Fruit fly (Drosophila melanogaster) whole organism, embryonic: Measurements from ENCODE around the gene CG14958.
A peak's percentile ranks its signal among the peaks of the same experiment; 100 is the strongest.

Experiments
- B-H2 ChIP-seq: fragments of 200-800 bp; sonication (Bioruptor generic); optimal IDR thresholded peaks from 2 replicates; lab custom pipeline; 2018; ENCODE audit warnings: missing biosample characterization, mild to moderate bottlenecking, missing genetic modification characterization
- BEAF-32 ChIP-seq: fragments of 200-800 bp; sonication (Bioruptor generic); optimal IDR thresholded peaks from 3 replicates; lab custom pipeline; 2017; ENCODE audit warnings: missing biosample characterization, missing genetic modification characterization, mild to moderate bottlenecking, moderate library complexity, missing genetic modification reagents
- CG10543 ChIP-seq: fragments of 200-800 bp; sonication (Bioruptor generic); optimal IDR thresholded peaks from 3 replicates; lab custom pipeline; 2017; ENCODE audit warnings: missing biosample characterization, mild to moderate bottlenecking, missing genetic modification characterization, moderate library complexity
- CG11456 ChIP-seq: fragments of 200-800 bp; sonication (Bioruptor generic); IDR thresholded peaks from 3 replicates; pipeline ENCODE4 v1.3.6; 2022; ENCODE audit warnings: missing biosample characterization, missing genetic modification characterization
- CG11504 ChIP-seq: fragments of 200-800 bp; sonication (Bioruptor generic); optimal IDR thresholded peaks from 3 replicates; lab custom pipeline; 2019; ENCODE audit warnings: missing biosample characterization, mild to moderate bottlenecking, missing genetic modification characterization, moderate library complexity
- CG11560 ChIP-seq: fragments of 200-800 bp; sonication (Bioruptor generic); IDR thresholded peaks from 3 replicates; pipeline ENCODE4 v1.3.6; 2022; ENCODE audit warnings: missing biosample characterization, missing genetic modification characterization
- CG11695 ChIP-seq: fragments of 200-800 bp; sonication (Bioruptor generic); IDR thresholded peaks from 3 replicates; pipeline ENCODE4 v1.3.6; 2022; ENCODE audit warnings: missing biosample characterization, missing genetic modification characterization
- CG13296 ChIP-seq: fragments of 200-800 bp; sonication (Bioruptor generic); optimal IDR thresholded peaks from 3 replicates; lab custom pipeline; 2018; ENCODE audit warnings: missing biosample characterization, mild to moderate bottlenecking, missing genetic modification characterization
- CG13624 ChIP-seq: fragments of 200-800 bp; sonication (Bioruptor generic); optimal IDR thresholded peaks from 2 replicates; lab custom pipeline; 2016; ENCODE audit warnings: missing biosample characterization, missing genetic modification characterization
- CG15514 ChIP-seq: fragments of 200-800 bp; sonication (Bioruptor generic); optimal IDR thresholded peaks from 3 replicates; lab custom pipeline; 2017; ENCODE audit warnings: missing biosample characterization, missing genetic modification characterization, mild to moderate bottlenecking, moderate library complexity, missing genetic modification reagents
- CG17912 ChIP-seq: fragments of 200-800 bp; sonication (Bioruptor generic); optimal IDR thresholded peaks from 2 replicates; lab custom pipeline; 2018; ENCODE audit warnings: missing biosample characterization, mild to moderate bottlenecking, missing genetic modification characterization
- CG2116 ChIP-seq: fragments of 200-800 bp; sonication (Bioruptor generic); optimal IDR thresholded peaks from 3 replicates; lab custom pipeline; 2018; ENCODE audit warnings: missing biosample characterization, mild to moderate bottlenecking, missing genetic modification characterization
- CG2120 ChIP-seq: fragments of 200-800 bp; sonication (Bioruptor generic); optimal IDR thresholded peaks from 3 replicates; lab custom pipeline; 2016; ENCODE audit warnings: missing biosample characterization, missing genetic modification characterization
- CG2199 ChIP-seq: fragments of 200-800 bp; sonication (Bioruptor generic); IDR thresholded peaks from 3 replicates; pipeline ENCODE4 v1.3.6; 2022; ENCODE audit warnings: missing biosample characterization, missing genetic modification characterization
- CG31365 ChIP-seq: fragments of 200-800 bp; sonication (Bioruptor generic); optimal IDR thresholded peaks from 2 replicates; lab custom pipeline; 2018; ENCODE audit warnings: missing biosample characterization, mild to moderate bottlenecking, missing genetic modification characterization
- CG33213 ChIP-seq: fragments of 200-800 bp; sonication (Bioruptor generic); optimal IDR thresholded peaks from 3 replicates; lab custom pipeline; 2016; ENCODE audit warnings: missing biosample characterization, missing genetic modification characterization
- CG34376 ChIP-seq: fragments of 200-800 bp; sonication (Bioruptor generic); optimal IDR thresholded peaks from 2 replicates; lab custom pipeline; 2018; ENCODE audit warnings: missing biosample characterization, mild to moderate bottlenecking, missing genetic modification characterization
- CG6791 ChIP-seq: fragments of 200-800 bp; sonication (Bioruptor generic); IDR thresholded peaks from 3 replicates; pipeline ENCODE4 v1.3.6; 2022; ENCODE audit warnings: missing biosample characterization, missing genetic modification characterization; ENCODE audit not compliant: partially characterized antibody
- CG8765 ChIP-seq: fragments of 200-800 bp; sonication (Bioruptor generic); IDR thresholded peaks from 2 replicates; pipeline ENCODE4 v1.3.6; 2022; ENCODE audit warnings: missing biosample characterization, missing genetic modification characterization
- CG9876 ChIP-seq: fragments of 200-800 bp; sonication (Bioruptor generic); optimal IDR thresholded peaks from 2 replicates; lab custom pipeline; 2016; ENCODE audit warnings: missing biosample characterization, missing genetic modification characterization
- D19B ChIP-seq: fragments of 200-800 bp; sonication (Bioruptor generic); optimal IDR thresholded peaks from 2 replicates; lab custom pipeline; 2017; ENCODE audit warnings: missing biosample characterization, mild to moderate bottlenecking, missing genetic modification characterization
- Dbx ChIP-seq: fragments of 200-800 bp; sonication (Bioruptor generic); IDR thresholded peaks from 3 replicates; pipeline ENCODE4 v1.3.6; 2022; ENCODE audit warnings: missing biosample characterization, missing genetic modification characterization
- Dll ChIP-seq: fragments of 200-800 bp; sonication (Bioruptor generic); IDR thresholded peaks from 4 replicates; pipeline ENCODE4 v1.3.6; 2022; ENCODE audit warnings: missing biosample characterization, missing genetic modification characterization; ENCODE audit not compliant: partially characterized antibody
- Fer1 ChIP-seq: fragments of 200-800 bp; sonication (Bioruptor generic); optimal IDR thresholded peaks from 2 replicates; lab custom pipeline; 2017; ENCODE audit warnings: missing biosample characterization, mild to moderate bottlenecking, missing genetic modification characterization
- HLH54F ChIP-seq: fragments of 200-800 bp; sonication (Bioruptor generic); optimal IDR thresholded peaks from 3 replicates; lab custom pipeline; 2016; ENCODE audit warnings: missing biosample characterization, missing genetic modification characterization
- Hmr ChIP-seq: fragments of 200-800 bp; sonication (Bioruptor generic); optimal IDR thresholded peaks from 3 replicates; lab custom pipeline; 2017; ENCODE audit warnings: mild to moderate bottlenecking, missing biosample characterization, missing genetic modification reagents, missing genetic modification characterization
- Lhr ChIP-seq: fragments of 200-800 bp; sonication (Bioruptor generic); optimal IDR thresholded peaks from 3 replicates; lab custom pipeline; 2017; ENCODE audit warnings: mild to moderate bottlenecking, missing biosample characterization, missing genetic modification reagents, missing genetic modification characterization
- Med ChIP-seq: fragments of 200-800 bp; sonication (Bioruptor generic); peaks from one replicate; lab custom pipeline; 2016; ENCODE audit warnings: missing biosample characterization, missing genetic modification characterization, mild to moderate bottlenecking, inconsistent platforms, moderate library complexity
- NK7.1 ChIP-seq: fragments of 200-800 bp; sonication (Bioruptor generic); optimal IDR thresholded peaks from 3 replicates; lab custom pipeline; 2016; ENCODE audit warnings: missing biosample characterization, missing genetic modification characterization
- Opbp ChIP-seq: fragments of 200-800 bp; sonication (Bioruptor generic); IDR thresholded peaks from 3 replicates; pipeline ENCODE4 v1.3.6; 2022; ENCODE audit warnings: missing biosample characterization, missing genetic modification characterization; ENCODE audit not compliant: partially characterized antibody
- PHDP ChIP-seq: fragments of 200-800 bp; sonication (Bioruptor generic); optimal IDR thresholded peaks from 3 replicates; lab custom pipeline; 2018; ENCODE audit warnings: missing biosample characterization, mild to moderate bottlenecking, missing genetic modification characterization, moderate library complexity
- Sry-δ ChIP-seq: fragments of 200-800 bp; sonication (Bioruptor generic); optimal IDR thresholded peaks from 2 replicates; lab custom pipeline; 2016; ENCODE audit warnings: missing biosample characterization, missing genetic modification characterization
- ato ChIP-seq: fragments of 200-800 bp; sonication (Bioruptor generic); IDR thresholded peaks from 2 replicates; pipeline ENCODE4 v1.3.6; 2022; ENCODE audit warnings: missing biosample characterization, missing genetic modification characterization; ENCODE audit not compliant: partially characterized antibody
- caup ChIP-seq: fragments of 200-800 bp; sonication (Bioruptor generic); optimal IDR thresholded peaks from 3 replicates; lab custom pipeline; 2017; ENCODE audit warnings: missing biosample characterization, mild to moderate bottlenecking, missing genetic modification characterization, moderate library complexity; ENCODE audit not compliant: severe bottlenecking
- dysf ChIP-seq: fragments of 200-800 bp; sonication (Bioruptor generic); IDR thresholded peaks from 3 replicates; pipeline ENCODE4 v1.3.6; 2022; ENCODE audit warnings: missing biosample characterization, missing genetic modification characterization
- grau ChIP-seq: fragments of 200-800 bp; optimal IDR thresholded peaks from 3 replicates; lab custom pipeline; 2019; ENCODE audit warnings: missing biosample characterization, mild to moderate bottlenecking, missing genetic modification characterization, moderate library complexity
- ken ChIP-seq: fragments of 200-800 bp; sonication (Bioruptor generic); IDR thresholded peaks from 3 replicates; pipeline ENCODE4 v1.3.6; 2022; ENCODE audit warnings: missing biosample characterization, missing genetic modification characterization
- luna ChIP-seq: fragments of 200-800 bp; sonication (Bioruptor generic); optimal IDR thresholded peaks from 2 replicates; lab custom pipeline; 2016; ENCODE audit warnings: missing biosample characterization, missing genetic modification characterization
- odd ChIP-seq: fragments of 200-800 bp; sonication (Bioruptor generic); optimal IDR thresholded peaks from 2 replicates; lab custom pipeline; 2017; ENCODE audit warnings: missing biosample characterization, mild to moderate bottlenecking, missing genetic modification characterization
- onecut ChIP-seq: fragments of 200-800 bp; sonication (Bioruptor generic); IDR thresholded peaks from 2 replicates; pipeline ENCODE4 v1.3.6; 2022; ENCODE audit warnings: missing biosample characterization, missing genetic modification characterization
- pan ChIP-seq, 4 experiments: fragments of >200 bp in 3 of 4; fragments of 200-800 bp in 1 of 4; sonication (Bioruptor generic) in 1 of 4; optimal IDR thresholded peaks in 3 of 4; IDR thresholded peaks in 1 of 4; 2 replicates each; pipeline versions ENCODE4 v1.3.6 to Lab custom; 2017 to 2022; ENCODE audit warnings: missing biosample characterization in 2 of 4, missing genetic modification characterization in 2 of 4, mixed read lengths in 1 of 4
- pho ChIP-seq: fragments of 200-800 bp; sonication (Bioruptor generic); optimal IDR thresholded peaks from 2 replicates; lab custom pipeline; 2016; ENCODE audit warnings: missing biosample characterization, missing genetic modification characterization
- run ChIP-seq: fragments of 200-800 bp; sonication (Bioruptor generic); optimal IDR thresholded peaks from 3 replicates; lab custom pipeline; 2018; ENCODE audit warnings: missing biosample characterization, mild to moderate bottlenecking, missing genetic modification characterization
- shn ChIP-seq: fragments of 200-800 bp; sonication (Bioruptor generic); optimal IDR thresholded peaks from 3 replicates; lab custom pipeline; 2016; ENCODE audit warnings: missing biosample characterization, missing genetic modification characterization
- sob ChIP-seq: fragments of 200-800 bp; sonication (Bioruptor generic); IDR thresholded peaks from 2 replicates; pipeline ENCODE4 v1.3.6; 2022; ENCODE audit warnings: missing biosample characterization, missing genetic modification characterization
- ssp ChIP-seq: fragments of 200-800 bp; sonication (Bioruptor generic); IDR thresholded peaks from 2 replicates; pipeline ENCODE4 v1.3.6; 2022; ENCODE audit warnings: missing biosample characterization, missing genetic modification characterization
- sug ChIP-seq: fragments of 200-800 bp; optimal IDR thresholded peaks from 2 replicates; lab custom pipeline; 2019; ENCODE audit warnings: missing biosample characterization, mild to moderate bottlenecking, missing genetic modification characterization, moderate library complexity
- tup ChIP-seq: fragments of 200-800 bp; sonication (Bioruptor generic); optimal IDR thresholded peaks from 2 replicates; lab custom pipeline; 2016; ENCODE audit warnings: missing biosample characterization, mild to moderate bottlenecking, missing genetic modification characterization, moderate library complexity
- vvl ChIP-seq: fragments of 200-800 bp; sonication (Bioruptor generic); IDR thresholded peaks from 2 replicates; pipeline ENCODE4 v1.3.6; 2022; ENCODE audit warnings: missing biosample characterization, missing genetic modification characterization

The CG14958 gene

DNA sequence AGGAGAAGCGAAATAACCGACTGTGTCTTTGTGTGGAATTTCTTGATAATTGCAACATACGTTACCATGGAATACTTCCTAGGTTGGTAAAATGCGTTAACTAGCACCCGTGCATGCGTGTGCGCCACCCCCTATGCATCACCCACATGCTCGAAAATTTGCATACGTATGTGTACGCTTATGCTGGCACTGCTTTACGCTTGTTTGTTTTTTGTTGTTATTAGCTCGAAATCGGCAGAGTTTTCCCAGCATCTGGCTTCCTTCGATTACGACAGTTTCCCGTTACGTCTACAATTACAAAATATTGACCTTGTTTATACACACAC is 36.6 kb downstream of the CG14958 start (continued):
- TF ChIP-seq CG17912, result no peak

DNA sequence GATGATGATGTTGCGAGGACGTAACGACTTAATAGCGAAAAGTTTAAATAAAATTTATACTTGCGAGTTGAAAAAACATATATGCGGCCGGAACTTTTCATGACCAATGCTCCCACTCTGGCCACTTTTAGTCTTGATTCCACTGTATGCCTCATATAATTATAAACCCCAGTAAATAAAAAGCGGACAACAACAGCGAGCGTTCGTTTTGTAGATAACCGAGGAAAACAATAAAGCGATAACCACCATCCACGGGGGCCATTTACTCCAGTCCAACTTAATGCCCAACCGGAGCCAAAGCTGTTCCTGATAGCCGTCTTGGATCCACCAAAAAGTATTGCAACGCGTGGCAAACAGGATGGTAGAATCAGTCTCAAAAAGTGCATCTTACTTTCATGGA is 46.5 kb downstream of the CG14958 start:
- TF ChIP-seq luna (GFP tag; lab: Kevin White, UChicago) (no peak), caup (no peak), onecut (GFP tag; lab: Robert Waterston, UW) (no peak), CG2116 (GFP tag; lab: Kevin White, UChicago) (no peak), Dll (no peak), pan (optimal IDR thresholded peaks at IDR 0.05; lab: Kevin White, UChicago) (no peak), pan (GFP tag; optimal IDR thresholded peaks at IDR 0.05 in 1 of 2, IDR thresholded peaks at IDR 0.05 in 1 of 2) (no peak), CG2120 (GFP tag; lab: Kevin White, UChicago) (no peak), CG2199 (peak; percentile 64; the same call in 1 of the 3 replicates), Med (GFP tag; lab: Kevin White, UChicago) (peak; percentile 20), CG11456 (GFP tag; lab: Robert Waterston, UW) (no peak), Hmr (GFP tag; lab: Kevin White, UChicago) (no peak), run (tag; lab: Kevin White, UChicago) (no peak), CG11695 (no peak), sob (GFP tag; lab: Robert Waterston, UW) (peak; percentile 25; the same call in 1 of the 2 replicates), CG13296 (GFP tag; lab: Kevin White, UChicago) (peak; percentile 16), CG34376 (GFP tag; lab: Kevin White, UChicago) (peak; percentile 6), tup (GFP tag; lab: Kevin White, UChicago) (no peak), shn (GFP tag; lab: Kevin White, UChicago) (no peak), grau (tag; lab: Kevin White, UChicago) (peak; percentile 4), CG33213 (GFP tag; lab: Kevin White, UChicago) (no peak), BEAF-32 (no peak), CG11560 (tag; lab: Robert Waterston, UW) (no peak), B-H2 (peak; percentile 31), sug (tag; lab: Kevin White, UChicago) (peak; percentile 91), CG10543 (GFP tag; lab: Kevin White, UChicago) (peak; percentile 8), CG8765 (GFP tag; lab: Robert Waterston, UW) (no peak), CG11504 (tag; lab: Kevin White, UChicago) (no peak), ssp (GFP tag; lab: Robert Waterston, UW) (no peak), D19B (no peak), odd (GFP tag; lab: Kevin White, UChicago) (no peak), Dbx (GFP tag; lab: Robert Waterston, UW) (no peak), ken (GFP tag; lab: Robert Waterston, UW) (no peak), PHDP (no peak)

DNA sequence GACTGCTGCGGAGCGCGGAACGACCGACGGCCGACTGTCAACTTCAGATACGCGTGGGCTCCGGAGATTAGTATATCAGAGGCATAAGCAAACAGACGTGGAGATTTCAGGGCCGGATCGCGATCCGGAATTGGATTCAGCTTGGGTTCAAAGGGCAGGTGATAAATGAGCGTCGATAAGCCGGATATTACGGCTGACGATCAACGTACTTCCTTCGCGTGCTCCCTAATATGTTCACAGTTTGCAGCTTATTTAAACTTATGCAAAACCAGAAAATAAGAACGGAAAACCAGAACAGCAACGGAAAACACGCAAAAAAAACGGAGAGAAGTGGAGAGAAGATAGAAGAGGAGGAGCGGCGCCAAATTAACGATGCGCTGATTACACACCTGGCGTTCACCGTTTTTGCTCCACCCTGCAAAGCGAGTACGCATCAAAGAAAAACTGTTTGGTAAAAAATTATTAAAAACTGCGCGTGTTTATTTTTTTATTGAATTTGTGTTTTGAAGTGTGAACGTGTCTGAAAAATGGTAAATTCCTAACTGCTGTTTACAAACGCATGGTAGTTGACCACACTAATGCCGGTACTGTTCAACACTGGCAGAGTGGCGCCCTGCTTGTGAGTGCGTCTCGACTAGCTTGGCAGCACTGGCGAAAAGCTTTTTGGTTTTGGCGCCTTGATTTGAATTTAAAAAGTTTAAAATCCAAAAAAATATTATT is 49.4 kb downstream of the CG14958 start, which contains the start of gene CG17746:
TSS of gene CG17746 (minus strand) at position 546 of the 720 bp plus-strand sequence.
- peak; percentile 50; the same call in 1 of the 2 replicates for TF ChIP-seq ato (GFP tag; lab: Robert Waterston, UW)
- TF ChIP-seq Lhr (GFP tag; lab: Kevin White, UChicago), result peak; percentile 92
- TF ChIP-seq pho (GFP tag; lab: Kevin White, UChicago), result peak; percentile 70
- TF ChIP-seq NK7.1, result no peak
- TF ChIP-seq vvl (GFP tag; lab: Robert Waterston, UW), result peak; percentile 52
- peak; percentile 47 for TF ChIP-seq CG9876 (GFP tag; lab: Kevin White, UChicago)
- TF ChIP-seq CG15514 (GFP tag; lab: Kevin White, UChicago), result peak; percentile 86
- peak; percentile 77 for TF ChIP-seq CG13624 (GFP tag; lab: Kevin White, UChicago)
- TF ChIP-seq Opbp, result peak; percentile 80
- peak; percentile 32 for TF ChIP-seq HLH54F (GFP tag; lab: Kevin White, UChicago)
- TF ChIP-seq Sry-δ (GFP tag; lab: Kevin White, UChicago), result peak; percentile 60
- peak; percentile 67 for TF ChIP-seq CG6791 (GFP tag; lab: Robert Waterston, UW)
- TF ChIP-seq CG31365 (tag; lab: Kevin White, UChicago), result peak; percentile 35
- TF ChIP-seq Fer1 (GFP tag; lab: Kevin White, UChicago), result peak; percentile 46
- TF ChIP-seq dysf (GFP tag; lab: Robert Waterston, UW), result peak; percentile 37; the same call in 1 of the 3 replicates
